Worm (Caenorhabditis elegans) whole organism, late embryonic: ENCODE measurements around the gene ZK892.6.

Source experiments
- C08G9.2 ChIP-seq: sonication (generic microtip); optimal IDR thresholded peaks from 2 replicates; lab custom pipeline; 2016; ENCODE audit warnings: mild to moderate bottlenecking, missing genetic modification characterization, moderate library complexity, missing compliant biosample characterization
- C38D4.7 ChIP-seq: fragments of 200-800 bp; sonication (Bioruptor generic); optimal IDR thresholded peaks from 2 replicates; lab custom pipeline; 2018; ENCODE audit warnings: mild to moderate bottlenecking, missing genetic modification characterization, moderate library complexity, missing compliant biosample characterization
- F13H6.1 ChIP-seq: sonication (generic microtip); optimal IDR thresholded peaks from 2 replicates; lab custom pipeline; 2016; ENCODE audit warnings: missing genetic modification characterization, missing compliant biosample characterization
- K02D7.2 ChIP-seq: sonication (generic microtip); optimal IDR thresholded peaks from 2 replicates; lab custom pipeline; 2017; ENCODE audit warnings: mild to moderate bottlenecking, missing genetic modification characterization, missing compliant biosample characterization
- Y22D7AL.16 ChIP-seq: sonication (generic microtip); optimal IDR thresholded peaks from 2 replicates; lab custom pipeline; 2016; ENCODE audit warnings: missing genetic modification characterization, missing compliant biosample characterization
- ceh-14 ChIP-seq: sonication (generic microtip); optimal IDR thresholded peaks from 2 replicates; lab custom pipeline; 2016; ENCODE audit warnings: missing genotype, missing genetic modification characterization, missing compliant biosample characterization
- ceh-18 ChIP-seq: sonication (generic microtip); optimal IDR thresholded peaks from 2 replicates; lab custom pipeline; 2016; ENCODE audit warnings: missing genetic modification characterization, missing compliant biosample characterization
- ceh-19 ChIP-seq: fragments of 200-800 bp; sonication (Bioruptor generic); optimal IDR thresholded peaks from 2 replicates; lab custom pipeline; 2018; ENCODE audit warnings: mild to moderate bottlenecking, missing genetic modification characterization, missing compliant biosample characterization
- ceh-2 ChIP-seq: sonication (generic microtip); optimal IDR thresholded peaks from 2 replicates; lab custom pipeline; 2016; ENCODE audit warnings: missing genotype, missing genetic modification characterization, missing compliant biosample characterization
- ceh-22 ChIP-seq: sonication (generic microtip); optimal IDR thresholded peaks from 2 replicates; lab custom pipeline; 2017; ENCODE audit warnings: missing biosample characterization, missing genetic modification characterization
- ceh-24 ChIP-seq: sonication (generic microtip); optimal IDR thresholded peaks from 2 replicates; lab custom pipeline; 2016; ENCODE audit warnings: mild to moderate bottlenecking, missing genetic modification characterization, missing compliant biosample characterization
- ceh-31 ChIP-seq: sonication (generic microtip); optimal IDR thresholded peaks from 2 replicates; lab custom pipeline; 2016; ENCODE audit warnings: missing genetic modification characterization, missing compliant biosample characterization
- ceh-34 ChIP-seq: sonication (generic microtip); optimal IDR thresholded peaks from 2 replicates; lab custom pipeline; 2016; ENCODE audit warnings: mild to moderate bottlenecking, missing genetic modification characterization, missing compliant biosample characterization
- ceh-48 ChIP-seq: sonication (generic microtip); optimal IDR thresholded peaks from 2 replicates; lab custom pipeline; 2016; ENCODE audit warnings: missing genetic modification characterization, inconsistent platforms, missing compliant biosample characterization
- ceh-6 ChIP-seq: fragments of 200-800 bp; sonication (Bioruptor generic); optimal IDR thresholded peaks from 2 replicates; lab custom pipeline; 2018; ENCODE audit warnings: mild to moderate bottlenecking, missing genetic modification characterization, missing compliant biosample characterization
- che-1 ChIP-seq: sonication (generic microtip); optimal IDR thresholded peaks from 2 replicates; lab custom pipeline; 2016; ENCODE audit warnings: mild to moderate bottlenecking, missing genetic modification characterization, missing compliant biosample characterization
- dmd-4 ChIP-seq: sonication (generic microtip); optimal IDR thresholded peaks from 2 replicates; lab custom pipeline; 2016; ENCODE audit warnings: borderline replicate concordance, missing genetic modification characterization, missing compliant biosample characterization
- dve-1 ChIP-seq: sonication (generic microtip); optimal IDR thresholded peaks from 2 replicates; lab custom pipeline; 2017; ENCODE audit warnings: antibody characterized with exemption, mild to moderate bottlenecking, missing genetic modification characterization, missing compliant biosample characterization
- elt-4 ChIP-seq: sonication (generic microtip); optimal IDR thresholded peaks from 2 replicates; lab custom pipeline; 2016; ENCODE audit warnings: missing genetic modification characterization, missing compliant biosample characterization
- ets-4 ChIP-seq: sonication (generic microtip); optimal IDR thresholded peaks from 2 replicates; lab custom pipeline; 2016; ENCODE audit warnings: missing genetic modification characterization, missing compliant biosample characterization
- fax-1 ChIP-seq: sonication (generic microtip); optimal IDR thresholded peaks from 2 replicates; lab custom pipeline; 2016; ENCODE audit warnings: missing genotype, missing genetic modification characterization, missing compliant biosample characterization
- gmeb-2 ChIP-seq: sonication (generic microtip); optimal IDR thresholded peaks from 2 replicates; lab custom pipeline; 2016; ENCODE audit warnings: missing genetic modification characterization, inconsistent platforms, missing compliant biosample characterization
- hlh-6 ChIP-seq: sonication (generic microtip); optimal IDR thresholded peaks from 2 replicates; lab custom pipeline; 2016; ENCODE audit warnings: missing genotype, missing genetic modification characterization, missing compliant biosample characterization
- hlh-8 ChIP-seq: sonication (generic microtip); optimal IDR thresholded peaks from 2 replicates; lab custom pipeline; 2016; ENCODE audit warnings: missing genotype, missing genetic modification characterization, missing compliant biosample characterization
- nfya-1 ChIP-seq: sonication (generic microtip); optimal IDR thresholded peaks from 2 replicates; lab custom pipeline; 2017; ENCODE audit warnings: missing genetic modification characterization, mild to moderate bottlenecking, missing compliant biosample characterization, antibody characterized with exemption, moderate library complexity
- npax-4 ChIP-seq: sonication (generic microtip); optimal IDR thresholded peaks from 2 replicates; lab custom pipeline; 2016; ENCODE audit warnings: missing genetic modification characterization, missing compliant biosample characterization
- pat-9 ChIP-seq: fragments of 200-800 bp; sonication (Bioruptor generic); optimal IDR thresholded peaks from 2 replicates; lab custom pipeline; 2018; ENCODE audit warnings: mild to moderate bottlenecking, missing genetic modification characterization, moderate library complexity, missing compliant biosample characterization
- pqm-1 ChIP-seq: sonication (generic microtip); optimal IDR thresholded peaks from 2 replicates; lab custom pipeline; 2016; ENCODE audit warnings: missing genetic modification characterization, missing compliant biosample characterization
- pros-1 ChIP-seq: fragments of 150-350 bp; optimal IDR thresholded peaks from 2 replicates; lab custom pipeline; 2014; ENCODE audit warnings: missing biosample characterization, missing genetic modification reagents, missing genetic modification characterization
- ref-2 ChIP-seq: sonication (generic microtip); optimal IDR thresholded peaks from 2 replicates; lab custom pipeline; 2016; ENCODE audit warnings: missing genetic modification characterization, missing compliant biosample characterization
- sdc-2 ChIP-seq: sonication (generic microtip); optimal IDR thresholded peaks from 2 replicates; lab custom pipeline; 2016; ENCODE audit warnings: missing genotype, missing genetic modification characterization, missing compliant biosample characterization
- syd-9 ChIP-seq: sonication (generic microtip); optimal IDR thresholded peaks from 2 replicates; lab custom pipeline; 2016; ENCODE audit warnings: mild to moderate bottlenecking, missing genetic modification characterization, moderate library complexity, missing compliant biosample characterization
- tbx-2 ChIP-seq: sonication (generic microtip); optimal IDR thresholded peaks from 2 replicates; lab custom pipeline; 2016; ENCODE audit warnings: missing genetic modification characterization, missing compliant biosample characterization
- unc-3 ChIP-seq, 2 experiments: fragments of 200-800 bp in 1 of 2; sonication (Bioruptor generic) in 1 of 2; sonication (generic microtip) in 1 of 2; conservative IDR thresholded peaks in 1 of 2; optimal IDR thresholded peaks in 1 of 2; 2 replicates each; pipeline versions ENCODE4 v1.3.6 to Lab custom; 2016 to 2022; ENCODE audit warnings: missing compliant biosample characterization in 2 of 2, missing genetic modification characterization in 2 of 2, missing genetic modification reagents in 1 of 2
- unc-42 ChIP-seq: sonication (generic microtip); optimal IDR thresholded peaks from 2 replicates; lab custom pipeline; 2016; ENCODE audit warnings: missing genotype, missing genetic modification characterization, missing compliant biosample characterization
- unc-55 ChIP-seq: sonication (generic microtip); optimal IDR thresholded peaks from 2 replicates; lab custom pipeline; 2017; ENCODE audit warnings: missing biosample characterization, missing genetic modification reagents, missing genetic modification characterization
- unc-86 ChIP-seq: sonication (generic microtip); optimal IDR thresholded peaks from 2 replicates; lab custom pipeline; 2016; ENCODE audit warnings: missing genetic modification characterization, missing compliant biosample characterization
- zip-5 ChIP-seq: sonication (generic microtip); optimal IDR thresholded peaks from 2 replicates; lab custom pipeline; 2016; ENCODE audit warnings: missing genetic modification characterization, missing compliant biosample characterization
- ztf-16 ChIP-seq: sonication (generic microtip); optimal IDR thresholded peaks from 2 replicates; lab custom pipeline; 2017; ENCODE audit warnings: missing genetic modification characterization, missing compliant biosample characterization

Gene ZK892.6

ce11 chrII:9986635-9987575 is 7.0 kb upstream of the ZK892.6 start:
- TF ChIP-seq ceh-18 (tag; lab: Kevin White, UChicago) (peak; percentile 16), zip-5 (tag; lab: Kevin White, UChicago) (no peak), C38D4.7 (no peak), unc-86 (tag; lab: Kevin White, UChicago) (no peak), syd-9 (tag; lab: Kevin White, UChicago) (no peak), ets-4 (tag; lab: Kevin White, UChicago) (no peak), ceh-48 (tag; lab: Kevin White, UChicago) (no peak), ceh-14 (no peak), elt-4 (tag; lab: Kevin White, UChicago) (no peak), pat-9 (no peak), dve-1 (tag; lab: Kevin White, UChicago) (no peak), ceh-2 (tag; lab: Kevin White, UChicago) (no peak), gmeb-2 (no peak), pqm-1 (tag; lab: Kevin White, UChicago) (no peak), hlh-8 (tag; lab: Kevin White, UChicago) (peak; percentile 27), npax-4 (tag; lab: Kevin White, UChicago) (no peak), ztf-16 (tag; lab: Kevin White, UChicago) (no peak)

ce11 chrII:9984866-9985336 is 5.0 kb upstream of the ZK892.6 start:
- TF ChIP-seq Y22D7AL.16 (tag; lab: Kevin White, UChicago) = no peak
- TF ChIP-seq ceh-18 (tag; lab: Kevin White, UChicago) = peak; percentile 93
- peak; percentile 39 for TF ChIP-seq sdc-2
- TF ChIP-seq C08G9.2 = peak; percentile 37
- no peak for TF ChIP-seq ztf-16 (tag; lab: Kevin White, UChicago)
- peak; percentile 86 for TF ChIP-seq ceh-34
- TF ChIP-seq hlh-6 (tag; lab: Kevin White, UChicago) = peak; percentile 13
- no peak for TF ChIP-seq npax-4 (tag; lab: Kevin White, UChicago)
- TF ChIP-seq ceh-19 (GFP tag; lab: Kevin White, UChicago) = peak; percentile 45
- peak; percentile 20 for TF ChIP-seq F13H6.1 (tag; lab: Kevin White, UChicago)
- no peak for TF ChIP-seq unc-3 (GFP tag; conservative IDR thresholded peaks at IDR 0.05; lab: Robert Waterston, UW)
- no peak for TF ChIP-seq unc-3 (tag; optimal IDR thresholded peaks at IDR 0.05; lab: Kevin White, UChicago)
- TF ChIP-seq ceh-14 = peak; percentile 45
- TF ChIP-seq K02D7.2 = no peak
- TF ChIP-seq ref-2 = peak; percentile 32
- peak; percentile 4 for TF ChIP-seq pros-1 (tag; lab: Kevin White, UChicago)
- no peak for TF ChIP-seq ceh-6 (GFP tag; lab: Kevin White, UChicago)
- TF ChIP-seq ceh-24 = no peak
- peak; percentile 78 for TF ChIP-seq unc-42
- TF ChIP-seq fax-1 (tag; lab: Kevin White, UChicago) = peak; percentile 24
- peak; percentile 22 for TF ChIP-seq nfya-1 (tag; lab: Kevin White, UChicago)
- peak; percentile 30 for TF ChIP-seq ceh-2 (tag; lab: Kevin White, UChicago)
- TF ChIP-seq ceh-22 (tag; lab: Kevin White, UChicago) = peak; percentile 31
- peak; percentile 11 for TF ChIP-seq syd-9 (tag; lab: Kevin White, UChicago)
- TF ChIP-seq unc-55 (GFP tag; lab: Kevin White, UChicago) = peak; percentile 84
- TF ChIP-seq ceh-31 = peak; percentile 86
- TF ChIP-seq ceh-48 (tag; lab: Kevin White, UChicago) = peak; percentile 29
- TF ChIP-seq dmd-4 = no peak
- no peak for TF ChIP-seq che-1
- TF ChIP-seq tbx-2 (tag; lab: Kevin White, UChicago) = peak; percentile 36
- TF ChIP-seq, all 69 proteins: peak for 20
